Fruit fly (Drosophila melanogaster): ENCODE data around the gene mkg-p.

The mkg-p gene

DNA sequence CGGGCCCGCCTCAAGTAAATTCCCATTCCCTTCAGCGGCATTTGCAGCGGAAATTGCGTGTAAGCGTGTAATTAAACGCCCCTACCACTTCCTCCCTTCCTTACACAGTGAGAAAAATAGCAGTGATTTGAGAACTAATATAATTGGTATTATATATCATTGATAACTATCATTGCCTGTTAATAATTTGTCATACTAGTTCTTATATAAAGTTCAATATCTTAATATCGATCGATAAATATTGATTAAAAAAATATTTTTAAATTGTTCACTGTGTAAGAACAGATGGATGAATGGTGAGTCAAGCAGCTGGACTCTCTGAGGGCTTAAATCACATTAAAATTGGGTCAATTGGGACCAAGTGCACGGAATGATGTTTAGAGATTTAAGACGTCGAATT is 40.0 kb upstream of the mkg-p start (continued):
- TF ChIP-seq ftz-f1 (GFP tag; optimal IDR thresholded peaks at IDR 0.05) (no peak), Bteb2 (GFP tag; optimal IDR thresholded peaks at IDR 0.05) (no peak), CG13296 (GFP tag; optimal IDR thresholded peaks at IDR 0.05) (peak; percentile 59), hkb (optimal IDR thresholded peaks at IDR 0.05) (no peak), hkb (GFP tag; IDR thresholded peaks at IDR 0.05) (peak; percentile 69; the same call in 1 of the 2 replicates), CG7839 (tag; optimal IDR thresholded peaks at IDR 0.05) (peak; percentile 44), TFAM (GFP tag; optimal IDR thresholded peaks at IDR 0.05) (no peak), nmo (GFP tag; optimal IDR thresholded peaks at IDR 0.05) (peak; percentile 20), inv (GFP tag; IDR thresholded peaks at IDR 0.05; ENCODE audit: partially characterized antibody) (no peak), kni (GFP tag; optimal IDR thresholded peaks at IDR 0.05) (no peak), gfzf (GFP tag; optimal IDR thresholded peaks at IDR 0.05) (no peak), CG6854 (GFP tag; optimal IDR thresholded peaks at IDR 0.05) (peak; percentile 58), CG16813 (GFP tag; IDR thresholded peaks at IDR 0.05; ENCODE audit: partially characterized antibody) (no peak), lmd (GFP tag; IDR thresholded peaks at IDR 0.05) (peak; percentile 50), Fer3 (tag; optimal IDR thresholded peaks at IDR 0.05) (peak; percentile 60), zen (tag; optimal IDR thresholded peaks at IDR 0.05) (peak; percentile 92), croc (GFP tag; conservative IDR thresholded peaks at IDR 0.05) (peak; percentile 42; the same call in 2 of the 3 replicates), tgo (GFP tag; IDR thresholded peaks at IDR 0.05) (peak; percentile 56), ewg (GFP tag; optimal IDR thresholded peaks at IDR 0.05) (no peak), B-H1 (GFP tag; IDR thresholded peaks at IDR 0.05) (no peak; the same call in 2 of the 3 replicates), Ada2b (GFP tag; IDR thresholded peaks at IDR 0.05) (0 out of 2 replicates have a peak, but pooled peaks have one; percentile 28), ab (GFP tag; optimal IDR thresholded peaks at IDR 0.05) (no peak), lab (GFP tag; optimal IDR thresholded peaks at IDR 0.05) (peak; percentile 68), CG6689 (GFP tag; IDR thresholded peaks at IDR 0.05) (peak; percentile 63), CG13624 (GFP tag; optimal IDR thresholded peaks at IDR 0.05) (no peak), Sry-δ (GFP tag; optimal IDR thresholded peaks at IDR 0.05) (no peak), amos (GFP tag; IDR thresholded peaks at IDR 0.05; ENCODE audit: partially characterized antibody) (no peak), exex (tag; optimal IDR thresholded peaks at IDR 0.05) (peak; percentile 13), Max (GFP tag; optimal IDR thresholded peaks at IDR 0.05) (peak; percentile 31), Chrac-16 (GFP tag; optimal IDR thresholded peaks at IDR 0.05) (no peak), gem (tag; optimal IDR thresholded peaks at IDR 0.05) (peak; percentile 53), zf30C (GFP tag; optimal IDR thresholded peaks at IDR 0.05) (peak; percentile 49), CG14710 (tag; optimal IDR thresholded peaks at IDR 0.05) (peak; percentile 69), CG15011 (GFP tag; optimal IDR thresholded peaks at IDR 0.05) (no peak), CG7556 (GFP tag; optimal IDR thresholded peaks at IDR 0.05) (peak; percentile 11), CG9437 (GFP tag; optimal IDR thresholded peaks at IDR 0.05) (no peak), nerfin-1 (tag; optimal IDR thresholded peaks at IDR 0.05) (peak; percentile 48), CG10267 (tag; optimal IDR thresholded peaks at IDR 0.05) (peak; percentile 33), CG5245 (GFP tag; optimal IDR thresholded peaks at IDR 0.05) (peak; percentile 25), BtbVII (GFP tag; optimal IDR thresholded peaks at IDR 0.05) (no peak), CG10366 (GFP tag; IDR thresholded peaks at IDR 0.05) (peak; percentile 41; the same call in 1 of the 2 replicates), grau (tag; optimal IDR thresholded peaks at IDR 0.05) (peak; percentile 39), Meics (GFP tag; optimal IDR thresholded peaks at IDR 0.05) (peak; percentile 62), jumu (GFP tag; optimal IDR thresholded peaks at IDR 0.05) (no peak), CG13287 (GFP tag; IDR thresholded peaks at IDR 0.05; ENCODE audit: partially characterized antibody) (no peak), CG18764 (GFP tag; optimal IDR thresholded peaks at IDR 0.05) (peak; percentile 27), Dp (GFP tag; optimal IDR thresholded peaks at IDR 0.05) (no peak), cas (GFP tag; IDR thresholded peaks at IDR 0.05) (0 out of 2 replicates have a peak, but pooled peaks have one; percentile 7), CG15696 (tag; optimal IDR thresholded peaks at IDR 0.05) (peak; percentile 60), CG4424 (GFP tag; optimal IDR thresholded peaks at IDR 0.05) (peak; percentile 62)

Measured in whole organism, embryonic.